Worm (Caenorhabditis elegans) whole organism, L4 larva: ENCODE data around the gene sre-8.
"Not testable (repeated sequence)": the region's sequence is repeated elsewhere in the genome, so short reads cannot be mapped to it uniquely, and the experiment has no call there.

Experiments
- R02D3.7 ChIP-seq: fragments of 150-350 bp; sonication (generic microtip); optimal IDR thresholded peaks from 3 replicates; lab custom pipeline; 2014; ENCODE audit warnings: missing biosample characterization, missing genetic modification characterization
- arid-1 ChIP-seq: fragments of 200-800 bp; sonication (Bioruptor generic); conservative IDR thresholded peaks from 2 replicates; pipeline ENCODE4 v1.3.6; 2022; ENCODE audit warnings: missing genetic modification reagents, missing genetic modification characterization, missing compliant biosample characterization
- dmd-9 ChIP-seq: fragments of 200-800 bp; sonication (Bioruptor generic); IDR thresholded peaks from 2 replicates; pipeline ENCODE4 v1.3.6; 2022; ENCODE audit warnings: missing genetic modification reagents, missing genetic modification characterization, missing compliant biosample characterization
- dve-1 ChIP-seq: sonication (generic microtip); optimal IDR thresholded peaks from 2 replicates; lab custom pipeline; 2017; ENCODE audit warnings: antibody characterized with exemption, mild to moderate bottlenecking, missing genetic modification characterization, missing compliant biosample characterization; ENCODE audit not compliant: insufficient read depth
- egl-43 ChIP-seq: fragments of 200-800 bp; sonication (Bioruptor generic); IDR thresholded peaks from 2 replicates; pipeline ENCODE4 v1.3.6; 2022; ENCODE audit warnings: missing genetic modification reagents, missing genetic modification characterization, missing compliant biosample characterization
- fkh-10 ChIP-seq: fragments of 150-350 bp; optimal IDR thresholded peaks from 2 replicates; lab custom pipeline; 2014; ENCODE audit warnings: missing biosample characterization, missing genetic modification reagents, missing genetic modification characterization
- hif-1 ChIP-seq, 2 experiments: sonication (generic microtip); optimal IDR thresholded peaks; 2 replicates each; lab custom pipeline; 2016 to 2017; ENCODE audit warnings: missing compliant biosample characterization in 2 of 2, missing genetic modification characterization in 2 of 2, missing genetic modification reagents in 2 of 2, missing genotype in 2 of 2, mild to moderate bottlenecking in 1 of 2
- mdl-1 ChIP-seq, 2 experiments: fragments of 150-350 bp in 1 of 2; sonication (generic microtip) in 1 of 2; optimal IDR thresholded peaks; 2 replicates each; lab custom pipeline; 2014 to 2017; ENCODE audit warnings: missing biosample characterization in 2 of 2, missing genetic modification characterization in 2 of 2
- mes-2 ChIP-seq: sonication (generic microtip); optimal IDR thresholded peaks from 2 replicates; lab custom pipeline; 2016; ENCODE audit warnings: missing genotype, mild to moderate bottlenecking, missing genetic modification characterization, missing compliant biosample characterization; ENCODE audit not compliant: poor library complexity, severe bottlenecking
- ztf-11 ChIP-seq: fragments of 150-350 bp; optimal IDR thresholded peaks from 2 replicates; lab custom pipeline; 2014; ENCODE audit warnings: missing biosample characterization, missing genetic modification characterization

DNA sequence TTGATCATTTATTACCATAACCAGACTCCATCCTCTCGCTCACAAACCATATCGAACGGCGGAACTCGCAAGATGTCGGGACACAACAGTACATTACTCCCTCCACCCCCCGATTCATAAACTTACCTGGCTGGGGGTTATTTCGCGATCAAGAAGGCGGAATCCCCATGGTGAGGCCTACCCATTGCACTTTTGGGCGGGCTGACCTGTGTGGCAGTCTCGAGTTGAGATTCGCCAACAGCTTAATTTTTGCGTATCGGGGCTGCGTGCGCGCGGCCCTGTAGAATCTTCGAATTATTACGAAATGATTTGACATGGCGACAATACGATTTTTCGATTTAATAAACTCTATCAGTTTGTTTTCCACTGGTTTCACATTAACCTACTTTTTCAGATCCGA, 20.5 kb downstream of the sre-8 start:
- not testable (repeated sequence) for TF ChIP-seq mdl-1 (tag; optimal IDR thresholded peaks at IDR 0.05; lab: Kevin White, UChicago); dve-1 (tag; lab: Kevin White, UChicago); arid-1; egl-43; R02D3.7; ztf-11 (tag; lab: Kevin White, UChicago); dmd-9; mes-2; fkh-10; hif-1 (tag; optimal IDR thresholded peaks at IDR 0.05; lab: Kevin White, UChicago)
